Fruit fly (Drosophila melanogaster) whole organism, prepupa: ENCODE results near the gene Obp73a.
A peak's percentile ranks its signal among the peaks of the same experiment; 100 is the strongest.

Experiments
- Blimp-1 ChIP-seq: fragments of 200-800 bp; sonication (Bioruptor generic); optimal IDR thresholded peaks from 3 replicates; lab custom pipeline; 2017; ENCODE audit warnings: missing biosample characterization, missing genetic modification characterization, mild to moderate bottlenecking, moderate library complexity, missing genetic modification reagents
- CG10631 ChIP-seq: fragments of 200-800 bp; sonication (Bioruptor generic); optimal IDR thresholded peaks from 2 replicates; lab custom pipeline; 2016; ENCODE audit warnings: missing biosample characterization, missing genetic modification characterization
- CG10669 ChIP-seq: fragments of 200-800 bp; sonication (Bioruptor generic); optimal IDR thresholded peaks from 3 replicates; lab custom pipeline; 2018; ENCODE audit warnings: missing biosample characterization, mild to moderate bottlenecking, missing genetic modification characterization, moderate library complexity
- CG11294 ChIP-seq: fragments of 200-800 bp; sonication (Bioruptor generic); IDR thresholded peaks from 2 replicates; pipeline ENCODE4 v1.3.6; 2022; ENCODE audit warnings: missing biosample characterization, missing genetic modification characterization
- CG11762 ChIP-seq: fragments of 200-800 bp; sonication (Bioruptor generic); optimal IDR thresholded peaks from 3 replicates; lab custom pipeline; 2016; ENCODE audit warnings: missing biosample characterization, missing genetic modification characterization; ENCODE audit not compliant: insufficient read depth
- CG15336 ChIP-seq: fragments of 200-800 bp; sonication (Bioruptor generic); IDR thresholded peaks from 2 replicates; pipeline ENCODE4 v1.3.6; 2022; ENCODE audit warnings: missing biosample characterization, missing genetic modification characterization
- CG1621 ChIP-seq: fragments of 200-800 bp; sonication (Bioruptor generic); optimal IDR thresholded peaks from 3 replicates; lab custom pipeline; 2018; ENCODE audit warnings: missing biosample characterization, mild to moderate bottlenecking, missing genetic modification characterization
- CG16779 ChIP-seq: fragments of 200-800 bp; sonication (Bioruptor generic); optimal IDR thresholded peaks from 3 replicates; lab custom pipeline; 2017; ENCODE audit warnings: missing biosample characterization, mild to moderate bottlenecking, missing genetic modification characterization
- CG3032 ChIP-seq: fragments of 200-800 bp; optimal IDR thresholded peaks from 2 replicates; lab custom pipeline; 2019; ENCODE audit warnings: missing biosample characterization, mild to moderate bottlenecking, missing genetic modification characterization, moderate library complexity
- CG31627 ChIP-seq: fragments of 200-800 bp; sonication (Bioruptor generic); optimal IDR thresholded peaks from 3 replicates; lab custom pipeline; 2016; ENCODE audit warnings: missing biosample characterization, missing genetic modification characterization
- CG32006 ChIP-seq: fragments of 200-800 bp; sonication (Bioruptor generic); optimal IDR thresholded peaks from 3 replicates; lab custom pipeline; 2017; ENCODE audit warnings: missing biosample characterization, mild to moderate bottlenecking, missing genetic modification characterization
- CG34406 ChIP-seq: fragments of 200-800 bp; sonication (Bioruptor generic); optimal IDR thresholded peaks from 3 replicates; lab custom pipeline; 2016; ENCODE audit warnings: missing biosample characterization, missing genetic modification characterization
- CG3919 ChIP-seq: fragments of 200-800 bp; sonication (Bioruptor generic); optimal IDR thresholded peaks from 3 replicates; lab custom pipeline; 2016; ENCODE audit warnings: missing biosample characterization, missing genetic modification characterization
- CG4318 ChIP-seq: fragments of 200-800 bp; sonication (Bioruptor generic); optimal IDR thresholded peaks from 3 replicates; lab custom pipeline; 2017; ENCODE audit warnings: missing biosample characterization, mild to moderate bottlenecking, missing genetic modification characterization
- CG6163 ChIP-seq: fragments of 200-800 bp; sonication (Bioruptor generic); IDR thresholded peaks from 3 replicates; pipeline ENCODE4 v1.3.6; 2022; ENCODE audit warnings: missing biosample characterization, missing genetic modification characterization
- CG6276 ChIP-seq: fragments of 200-800 bp; sonication (Bioruptor generic); optimal IDR thresholded peaks from 2 replicates; lab custom pipeline; 2017; ENCODE audit warnings: missing biosample characterization, mild to moderate bottlenecking, missing genetic modification characterization
- CG6792 ChIP-seq: fragments of 200-800 bp; sonication (Bioruptor generic); optimal IDR thresholded peaks from 3 replicates; lab custom pipeline; 2016; ENCODE audit warnings: missing biosample characterization, missing genetic modification characterization
- CG6854 ChIP-seq: fragments of 200-800 bp; sonication (Bioruptor generic); optimal IDR thresholded peaks from 2 replicates; lab custom pipeline; 2017; ENCODE audit warnings: missing biosample characterization, mild to moderate bottlenecking, missing genetic modification characterization
- CG7368 ChIP-seq: fragments of 200-800 bp; sonication (Bioruptor generic); optimal IDR thresholded peaks from 3 replicates; lab custom pipeline; 2016; ENCODE audit warnings: missing biosample characterization, missing genetic modification characterization
- CG8119 ChIP-seq: fragments of 200-800 bp; sonication (Bioruptor generic); IDR thresholded peaks from 3 replicates; pipeline ENCODE4 v1.3.6; 2022; ENCODE audit warnings: missing biosample characterization, missing genetic modification characterization
- CG8319 ChIP-seq: fragments of 200-800 bp; sonication (Bioruptor generic); optimal IDR thresholded peaks from 3 replicates; lab custom pipeline; 2016; ENCODE audit warnings: missing biosample characterization, missing genetic modification characterization
- CG8632 ChIP-seq: fragments of 200-800 bp; sonication (Bioruptor generic); optimal IDR thresholded peaks from 3 replicates; lab custom pipeline; 2016; ENCODE audit warnings: missing biosample characterization, missing genetic modification characterization
- Eip78C ChIP-seq: fragments of 200-800 bp; sonication (Bioruptor generic); peaks from one replicate; lab custom pipeline; 2016; ENCODE audit warnings: missing biosample characterization, missing genetic modification characterization
- Eip93F ChIP-seq: fragments of 200-800 bp; sonication (Bioruptor generic); optimal IDR thresholded peaks from 2 replicates; lab custom pipeline; 2016; ENCODE audit warnings: missing biosample characterization, mild to moderate bottlenecking, missing genetic modification characterization
- Ets21C ChIP-seq: fragments of 200-800 bp; sonication (Bioruptor generic); optimal IDR thresholded peaks from 3 replicates; lab custom pipeline; 2016; ENCODE audit warnings: missing biosample characterization, missing genetic modification characterization
- Ets96B ChIP-seq: fragments of 200-800 bp; optimal IDR thresholded peaks from 2 replicates; lab custom pipeline; 2019; ENCODE audit warnings: missing biosample characterization, mild to moderate bottlenecking, missing genetic modification characterization, moderate library complexity
- Hr38 ChIP-seq: sonication (Bioruptor generic); optimal IDR thresholded peaks from 2 replicates; lab custom pipeline; 2016; ENCODE audit warnings: missing biosample characterization, missing genetic modification characterization
- Hr39 ChIP-seq: fragments of 200-800 bp; sonication (Bioruptor generic); optimal IDR thresholded peaks from 2 replicates; lab custom pipeline; 2016; ENCODE audit warnings: missing biosample characterization, missing genetic modification characterization
- Hr4 ChIP-seq: fragments of 200-800 bp; sonication (Bioruptor generic); optimal IDR thresholded peaks from 3 replicates; lab custom pipeline; 2016; ENCODE audit warnings: missing biosample characterization, missing genetic modification characterization
- Lpt ChIP-seq: fragments of 200-800 bp; sonication (Bioruptor generic); optimal IDR thresholded peaks from 3 replicates; lab custom pipeline; 2016; ENCODE audit warnings: missing biosample characterization, missing genetic modification characterization
- Met ChIP-seq: fragments of 200-800 bp; sonication (Bioruptor generic); optimal IDR thresholded peaks from 3 replicates; lab custom pipeline; 2016; ENCODE audit warnings: missing biosample characterization, missing genetic modification characterization
- OdsH ChIP-seq: fragments of 200-800 bp; sonication (Bioruptor generic); optimal IDR thresholded peaks from 3 replicates; lab custom pipeline; 2016; ENCODE audit warnings: missing biosample characterization, missing genetic modification characterization
- Sox102F ChIP-seq: fragments of 200-800 bp; sonication (Bioruptor generic); optimal IDR thresholded peaks from 2 replicates; lab custom pipeline; 2016; ENCODE audit warnings: missing biosample characterization, mild to moderate bottlenecking, missing genetic modification characterization
- Sox14 ChIP-seq: fragments of 200-800 bp; sonication (Bioruptor generic); optimal IDR thresholded peaks from 3 replicates; lab custom pipeline; 2016; ENCODE audit warnings: missing biosample characterization, missing genetic modification characterization
- achi ChIP-seq: fragments of 200-800 bp; sonication (Bioruptor generic); optimal IDR thresholded peaks from 3 replicates; lab custom pipeline; 2016; ENCODE audit warnings: missing biosample characterization, missing genetic modification characterization
- cyc ChIP-seq: fragments of 200-800 bp; sonication (Bioruptor generic); optimal IDR thresholded peaks from 3 replicates; lab custom pipeline; 2016; ENCODE audit warnings: missing biosample characterization, missing genetic modification characterization
- dac ChIP-seq: fragments of 200-800 bp; sonication (Bioruptor generic); optimal IDR thresholded peaks from 2 replicates; lab custom pipeline; 2017; ENCODE audit warnings: missing biosample characterization, mild to moderate bottlenecking, missing genetic modification characterization
- dsx ChIP-seq: fragments of 200-800 bp; optimal IDR thresholded peaks from 3 replicates; lab custom pipeline; 2019; ENCODE audit warnings: missing biosample characterization, mild to moderate bottlenecking, missing genetic modification characterization, moderate library complexity; ENCODE audit not compliant: poor library complexity, severe bottlenecking
- eg ChIP-seq: fragments of 200-800 bp; sonication (Bioruptor generic); IDR thresholded peaks from 3 replicates; pipeline ENCODE4 v1.3.6; 2022; ENCODE audit warnings: missing biosample characterization, missing genetic modification characterization
- esn ChIP-seq: fragments of 200-800 bp; sonication (Bioruptor generic); optimal IDR thresholded peaks from 2 replicates; lab custom pipeline; 2016; ENCODE audit warnings: missing biosample characterization, mild to moderate bottlenecking, missing genetic modification characterization, moderate library complexity
- fd85E ChIP-seq: fragments of 200-800 bp; sonication (Bioruptor generic); optimal IDR thresholded peaks from 3 replicates; lab custom pipeline; 2016; ENCODE audit warnings: missing biosample characterization, missing genetic modification characterization
- lz ChIP-seq: fragments of 200-800 bp; sonication (Bioruptor generic); optimal IDR thresholded peaks from 3 replicates; lab custom pipeline; 2016; ENCODE audit warnings: missing biosample characterization, missing genetic modification characterization
- salr ChIP-seq, 2 experiments: fragments of 200-800 bp; sonication (Bioruptor generic); optimal IDR thresholded peaks; 3 replicates each; lab custom pipeline; 2016 to 2018; ENCODE audit warnings: missing biosample characterization in 2 of 2, missing genetic modification characterization in 2 of 2, mild to moderate bottlenecking in 1 of 2
- spab ChIP-seq: fragments of 200-800 bp; sonication (Bioruptor generic); optimal IDR thresholded peaks from 2 replicates; lab custom pipeline; 2017; ENCODE audit warnings: missing biosample characterization, mild to moderate bottlenecking, missing genetic modification characterization, missing genetic modification reagents
- svp ChIP-seq: fragments of 200-800 bp; sonication (Bioruptor generic); peaks from one replicate; lab custom pipeline; 2016; ENCODE audit warnings: missing biosample characterization, missing genetic modification characterization
- topi ChIP-seq: fragments of 200-800 bp; sonication (Bioruptor generic); optimal IDR thresholded peaks from 3 replicates; lab custom pipeline; 2016; ENCODE audit warnings: missing biosample characterization, missing genetic modification characterization
- vri ChIP-seq: fragments of 200-800 bp; sonication (Bioruptor generic); optimal IDR thresholded peaks from 3 replicates; lab custom pipeline; 2016; ENCODE audit warnings: missing biosample characterization, mild to moderate bottlenecking, missing genetic modification characterization

Gene Obp73a

DNA sequence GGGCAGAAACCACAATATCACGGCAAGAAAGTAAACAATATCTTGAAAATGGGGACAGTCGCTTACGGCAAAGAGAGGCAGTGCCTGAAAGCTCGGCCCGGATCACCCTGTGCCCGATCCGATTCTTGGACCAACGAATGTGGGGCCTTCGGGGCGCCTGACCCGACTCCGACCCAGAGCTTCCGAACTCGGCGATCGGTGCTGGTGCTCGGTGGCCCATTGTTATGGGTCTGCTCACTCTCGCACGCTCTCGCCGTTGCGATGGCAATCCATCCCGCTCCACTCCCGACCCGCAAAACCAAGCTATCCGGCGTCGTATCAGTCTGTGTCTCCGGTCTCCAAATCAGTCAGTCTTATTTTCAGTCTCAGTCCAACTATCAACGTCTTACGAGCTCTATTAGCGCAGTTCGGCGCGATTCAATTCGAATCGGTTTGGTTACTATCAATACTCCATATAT lies 25.5 kb downstream of the Obp73a start, which contains the start of gene Exn (continued):
- TF ChIP-seq CG8319 (peak; percentile 13), Ets96B (tag; lab: Kevin White, UChicago) (no peak), Sox14 (GFP tag; lab: Kevin White, UChicago) (no peak), svp (GFP tag; lab: Kevin White, UChicago) (peak; percentile 99), CG16779 (tag; lab: Kevin White, UChicago) (no peak), CG1621 (tag; lab: Kevin White, UChicago) (peak; percentile 96), topi (GFP tag; lab: Kevin White, UChicago) (no peak), CG8119 (peak; percentile 42; the same call in 1 of the 3 replicates), CG3919 (GFP tag; lab: Kevin White, UChicago) (no peak), Eip93F (GFP tag; lab: Kevin White, UChicago) (peak; percentile 51), CG6163 (GFP tag; lab: Robert Waterston, UW) (peak; percentile 71; the same call in 2 of the 3 replicates), CG4318 (no peak), fd85E (GFP tag; lab: Kevin White, UChicago) (no peak), vri (GFP tag; lab: Kevin White, UChicago) (peak; percentile 59), Sox102F (no peak), CG7368 (peak; percentile 55), cyc (GFP tag; lab: Kevin White, UChicago) (no peak), Hr38 (GFP tag; lab: Kevin White, UChicago) (no peak), salr (GFP tag; optimal IDR thresholded peaks at IDR 0.05; lab: Kevin White, UChicago) (no peak), CG10669 (GFP tag; lab: Kevin White, UChicago) (no peak), dsx (GFP tag; lab: Kevin White, UChicago) (peak; percentile 16), CG11762 (GFP tag; lab: Kevin White, UChicago) (peak; percentile 17), achi (GFP tag; lab: Kevin White, UChicago) (no peak), Ets21C (GFP tag; lab: Kevin White, UChicago) (no peak), CG34406 (GFP tag; lab: Kevin White, UChicago) (no peak), spab (GFP tag; lab: Kevin White, UChicago) (no peak), dac (no peak), CG6854 (GFP tag; lab: Kevin White, UChicago) (peak; percentile 66), CG11294 (GFP tag; lab: Robert Waterston, UW) (no peak), CG6792 (peak; percentile 61), CG32006 (GFP tag; lab: Kevin White, UChicago) (no peak), Met (no peak), eg (GFP tag; lab: Robert Waterston, UW) (no peak; the same call in 1 of the 3 replicates), CG31627 (GFP tag; lab: Kevin White, UChicago) (no peak), Hr39 (GFP tag; lab: Kevin White, UChicago) (no peak), lz (no peak), CG8632 (peak; percentile 35), esn (GFP tag; lab: Kevin White, UChicago) (peak; percentile 45)

DNA sequence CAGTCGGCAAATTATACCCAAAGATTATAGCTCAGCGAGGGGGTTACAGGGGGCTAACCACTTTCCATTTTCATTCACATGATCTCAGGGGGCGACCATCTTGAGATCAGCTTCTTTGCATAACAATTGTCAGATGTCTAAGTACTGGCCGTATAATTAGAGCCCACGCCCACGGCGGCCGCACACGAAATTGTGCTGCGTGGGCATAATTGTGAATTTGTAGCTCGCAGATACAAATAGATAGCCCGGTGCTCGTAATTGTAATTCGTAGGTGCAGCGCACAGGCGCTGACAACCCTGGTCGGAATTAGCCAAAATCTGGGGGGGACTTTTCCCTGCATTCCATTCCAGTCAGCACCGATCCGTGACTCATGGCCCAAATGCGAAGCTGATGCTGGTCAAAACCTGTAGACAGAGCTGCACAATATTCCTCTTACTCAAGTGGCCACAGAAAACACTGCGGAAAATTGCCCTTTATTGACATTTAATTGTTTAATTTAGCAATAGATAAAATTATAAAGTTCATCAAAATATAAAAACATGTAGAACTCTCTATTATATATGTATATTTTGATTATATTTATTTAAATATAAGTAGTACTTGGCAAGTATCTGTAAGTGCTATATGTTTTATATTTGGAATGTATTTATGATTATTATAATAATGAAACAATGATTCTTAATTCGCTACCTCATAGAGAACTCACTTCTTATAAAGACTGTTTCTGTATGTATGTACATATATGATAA lies 27.6 kb downstream of the Obp73a start:
- TF ChIP-seq Lpt (GFP tag; lab: Kevin White, UChicago): peak; percentile 50
- peak; percentile 35 for TF ChIP-seq Eip78C (GFP tag; lab: Kevin White, UChicago)
- TF ChIP-seq OdsH (GFP tag; lab: Kevin White, UChicago): peak; percentile 17
- TF ChIP-seq esn (GFP tag; lab: Kevin White, UChicago): peak; percentile 10
- TF ChIP-seq CG3032 (tag; lab: Kevin White, UChicago): peak; percentile 23
- peak; percentile 18 for TF ChIP-seq spab (GFP tag; lab: Kevin White, UChicago)
- peak; percentile 54 for TF ChIP-seq CG34406 (GFP tag; lab: Kevin White, UChicago)
- peak; percentile 16 for TF ChIP-seq Ets96B (tag; lab: Kevin White, UChicago)
- peak; percentile 24 for TF ChIP-seq dsx (GFP tag; lab: Kevin White, UChicago)
- peak; percentile 61 for TF ChIP-seq svp (GFP tag; lab: Kevin White, UChicago)
- TF ChIP-seq CG6276 (GFP tag; lab: Kevin White, UChicago): peak; percentile 63
- TF ChIP-seq achi (GFP tag; lab: Kevin White, UChicago): peak; percentile 28
- TF ChIP-seq CG10631 (GFP tag; lab: Kevin White, UChicago): peak; percentile 15
- peak; percentile 3 for TF ChIP-seq Hr4 (GFP tag; lab: Kevin White, UChicago)
- no peak for TF ChIP-seq CG11294 (GFP tag; lab: Robert Waterston, UW)
- TF ChIP-seq CG6163 (GFP tag; lab: Robert Waterston, UW): no peak
- TF ChIP-seq CG15336 (GFP tag; lab: Robert Waterston, UW): peak; percentile 35; the same call in 1 of the 2 replicates
- peak; percentile 2 for TF ChIP-seq CG6792
- peak; percentile 34; the same call in 1 of the 3 replicates for TF ChIP-seq CG8119
- no peak for TF ChIP-seq Ets21C (GFP tag; lab: Kevin White, UChicago)
- TF ChIP-seq Met: no peak
- TF ChIP-seq Blimp-1 (GFP tag; lab: Kevin White, UChicago): no peak
- peak; percentile 48 for TF ChIP-seq CG8632
- TF ChIP-seq Sox14 (GFP tag; lab: Kevin White, UChicago): no peak
- TF ChIP-seq CG32006 (GFP tag; lab: Kevin White, UChicago): peak; percentile 51
